Fruit fly (Drosophila melanogaster) whole organism, wandering third instar larva: ENCODE results near the gene CG31388.

Experiments
- Abd-B ChIP-seq: fragments of >200 bp; optimal IDR thresholded peaks from 2 replicates; lab custom pipeline; 2017; ENCODE audit warnings: missing biosample characterization, missing genetic modification characterization
- CG32264 ChIP-seq: fragments of 200-800 bp; sonication (Bioruptor generic); optimal IDR thresholded peaks from 2 replicates; lab custom pipeline; 2016; ENCODE audit warnings: missing biosample characterization, missing genetic modification characterization
- CG9705 ChIP-seq: fragments of 200-800 bp; sonication (Bioruptor generic); optimal IDR thresholded peaks from 2 replicates; lab custom pipeline; 2018; ENCODE audit warnings: missing biosample characterization, mild to moderate bottlenecking, missing genetic modification characterization
- CrebA ChIP-seq: fragments of 200-800 bp; sonication (Bioruptor generic); optimal IDR thresholded peaks from 2 replicates; lab custom pipeline; 2016; ENCODE audit warnings: missing biosample characterization, mild to moderate bottlenecking, missing genetic modification characterization, borderline replicate concordance
- Dfd ChIP-seq: fragments of >200 bp; optimal IDR thresholded peaks from 2 replicates; lab custom pipeline; 2017; ENCODE audit warnings: missing biosample characterization, missing genetic modification characterization
- Dif ChIP-seq: fragments of 200-275, 200-300 bp; sonication (Bioruptor generic); optimal IDR thresholded peaks from 2 replicates; lab custom pipeline; 2018; ENCODE audit warnings: missing biosample characterization, missing genetic modification characterization; ENCODE audit not compliant: partially characterized antibody
- GATAd ChIP-seq: sonication (Bioruptor generic); optimal IDR thresholded peaks from 2 replicates; lab custom pipeline; 2016; ENCODE audit warnings: missing biosample characterization, missing genetic modification characterization
- HLH106 ChIP-seq: fragments of 200-800 bp; optimal IDR thresholded peaks from 3 replicates; lab custom pipeline; 2019; ENCODE audit warnings: missing biosample characterization, mild to moderate bottlenecking, missing genetic modification characterization, moderate library complexity
- Hnf4 ChIP-seq: fragments of 200-800 bp; sonication (Bioruptor generic); optimal IDR thresholded peaks from 2 replicates; lab custom pipeline; 2016; ENCODE audit warnings: missing biosample characterization, mild to moderate bottlenecking, missing genetic modification characterization
- Hr78 ChIP-seq: fragments of >200 bp; optimal IDR thresholded peaks from 2 replicates; lab custom pipeline; 2017; ENCODE audit warnings: missing biosample characterization, missing genetic modification characterization
- Hr83 ChIP-seq: fragments of 200-300 bp; sonication (Bioruptor generic); optimal IDR thresholded peaks from 2 replicates; lab custom pipeline; 2016; ENCODE audit warnings: missing biosample characterization, mild to moderate bottlenecking, missing genetic modification characterization, moderate library complexity; ENCODE audit not compliant: poor library complexity, severe bottlenecking
- Jra ChIP-seq: sonication (Bioruptor generic); optimal IDR thresholded peaks from 2 replicates; lab custom pipeline; 2016; ENCODE audit warnings: missing biosample characterization, missing genetic modification characterization
- Mio ChIP-seq: sonication (Bioruptor generic); optimal IDR thresholded peaks from 2 replicates; lab custom pipeline; 2016; ENCODE audit warnings: missing biosample characterization, missing genetic modification characterization
- Myc ChIP-seq: fragments of >200 bp; optimal IDR thresholded peaks from 2 replicates; lab custom pipeline; 2017
- N ChIP-seq: fragments of >200 bp; optimal IDR thresholded peaks from 2 replicates; lab custom pipeline; 2018; ENCODE audit warnings: missing biosample characterization, missing external identifiers, missing genetic modification characterization
- OdsH ChIP-seq: fragments of 200-800 bp; sonication (Bioruptor generic); optimal IDR thresholded peaks from 2 replicates; lab custom pipeline; 2016; ENCODE audit warnings: missing biosample characterization, mild to moderate bottlenecking, missing genetic modification characterization
- Rel ChIP-seq, 2 experiments: fragments of 200-800 bp; sonication (Bioruptor generic) in 1 of 2; optimal IDR thresholded peaks; 2 replicates in 1 of 2; 3 replicates in 1 of 2; lab custom pipeline; 2016 to 2019; ENCODE audit warnings: mild to moderate bottlenecking in 2 of 2, missing biosample characterization in 2 of 2, missing genetic modification characterization in 2 of 2, moderate library complexity in 1 of 2
- Sp1 ChIP-seq: fragments of 200-800 bp; sonication (Bioruptor generic); optimal IDR thresholded peaks from 3 replicates; lab custom pipeline; 2019; ENCODE audit warnings: missing biosample characterization, mild to moderate bottlenecking, missing genetic modification characterization, moderate library complexity
- Vsx2 ChIP-seq: fragments of 200-300, 225-300 bp; sonication (Bioruptor generic); optimal IDR thresholded peaks from 2 replicates; lab custom pipeline; 2018; ENCODE audit warnings: missing biosample characterization, missing genetic modification characterization; ENCODE audit not compliant: partially characterized antibody
- br ChIP-seq: fragments of 200-800 bp; sonication (Bioruptor generic); optimal IDR thresholded peaks from 2 replicates; lab custom pipeline; 2016; ENCODE audit warnings: missing biosample characterization, missing genetic modification characterization
- brk ChIP-seq: fragments of 200-800 bp; sonication (Bioruptor generic); optimal IDR thresholded peaks from 2 replicates; lab custom pipeline; 2016; ENCODE audit warnings: missing biosample characterization, mild to moderate bottlenecking, missing genetic modification characterization
- dl ChIP-seq, 2 experiments: fragments of 175-275, 200-275 bp in 1 of 2; fragments of 200-275 bp in 1 of 2; sonication (Bioruptor generic); optimal IDR thresholded peaks; lab custom pipeline; 2018; ENCODE audit warnings: mild to moderate bottlenecking in 2 of 2, missing biosample characterization in 2 of 2, missing genetic modification characterization in 2 of 2, moderate library complexity in 2 of 2; ENCODE audit not compliant: partially characterized antibody in 2 of 2, insufficient read depth in 1 of 2
- dmrt93B ChIP-seq: fragments of 200-800 bp; sonication (Bioruptor generic); optimal IDR thresholded peaks from 2 replicates; lab custom pipeline; 2018; ENCODE audit warnings: missing biosample characterization, mild to moderate bottlenecking, missing genetic modification characterization
- dsf ChIP-seq: sonication (Bioruptor generic); optimal IDR thresholded peaks from 2 replicates; lab custom pipeline; 2016; ENCODE audit warnings: missing biosample characterization, missing genetic modification characterization, borderline replicate concordance
- ey ChIP-seq: fragments of 200-800 bp; sonication (Bioruptor generic); optimal IDR thresholded peaks from 2 replicates; lab custom pipeline; 2016; ENCODE audit warnings: missing biosample characterization, missing genetic modification characterization
- foxo ChIP-seq, 2 experiments: fragments of 200-800 bp; sonication (Bioruptor generic); optimal IDR thresholded peaks; 2 replicates in 1 of 2; 3 replicates in 1 of 2; lab custom pipeline; 2016 to 2017; ENCODE audit warnings: missing biosample characterization in 2 of 2, missing genetic modification characterization in 2 of 2
- fru ChIP-seq: fragments of 200-800 bp; sonication (Bioruptor generic); optimal IDR thresholded peaks from 3 replicates; lab custom pipeline; 2016; ENCODE audit warnings: missing biosample characterization, mild to moderate bottlenecking, missing genetic modification characterization
- h ChIP-seq: fragments of 200-800 bp; sonication (Bioruptor generic); optimal IDR thresholded peaks from 3 replicates; lab custom pipeline; 2016; ENCODE audit warnings: missing biosample characterization, mild to moderate bottlenecking, missing genetic modification characterization
- jim ChIP-seq: fragments of 175-275, 200-325 bp; sonication (Bioruptor generic); optimal IDR thresholded peaks from 2 replicates; lab custom pipeline; 2016; ENCODE audit warnings: missing biosample characterization, mild to moderate bottlenecking, missing genetic modification characterization
- lola ChIP-seq: fragments of >200 bp; optimal IDR thresholded peaks from 2 replicates; lab custom pipeline; 2017; ENCODE audit warnings: missing biosample characterization, missing genetic modification characterization
- pan ChIP-seq: fragments of >200 bp; optimal IDR thresholded peaks from 2 replicates; lab custom pipeline; 2017
- psq ChIP-seq: fragments of 200-800 bp; sonication (Bioruptor generic); optimal IDR thresholded peaks from 3 replicates; lab custom pipeline; 2017; ENCODE audit warnings: missing biosample characterization, mild to moderate bottlenecking, missing genetic modification characterization, moderate library complexity
- rgr ChIP-seq: fragments of 200-800 bp; sonication (Bioruptor generic); optimal IDR thresholded peaks from 3 replicates; lab custom pipeline; 2016; ENCODE audit warnings: missing biosample characterization, mild to moderate bottlenecking, missing genetic modification characterization
- sage ChIP-seq: fragments of 200-800 bp; sonication (Bioruptor generic); optimal IDR thresholded peaks from 2 replicates; lab custom pipeline; 2016; ENCODE audit warnings: missing biosample characterization, mild to moderate bottlenecking, missing genetic modification characterization
- sv ChIP-seq: fragments of 200-800 bp; sonication (Bioruptor generic); optimal IDR thresholded peaks from 3 replicates; lab custom pipeline; 2016; ENCODE audit warnings: missing biosample characterization, missing genetic modification characterization
- tai ChIP-seq: sonication (Bioruptor generic); optimal IDR thresholded peaks from 2 replicates; lab custom pipeline; 2016; ENCODE audit warnings: missing biosample characterization, missing genetic modification characterization
- usp ChIP-seq: fragments of >200 bp; optimal IDR thresholded peaks from 2 replicates; lab custom pipeline; 2017; ENCODE audit warnings: missing biosample characterization, missing genetic modification characterization
- woc ChIP-seq: sonication (Bioruptor generic); optimal IDR thresholded peaks from 2 replicates; lab custom pipeline; 2016; ENCODE audit warnings: missing biosample characterization, mild to moderate bottlenecking, missing genetic modification characterization

CG31388 gene

dm6 chr3R:11237598-11237997 is at the start of gene CG31388:
Gene CG31388, plus strand, starts transcription at chr3R:11237815.
- TF ChIP-seq sage (GFP tag; lab: Kevin White, UChicago) (no peak), Myc (lab: Kevin White, UChicago) (peak; percentile 35), foxo (GFP tag; optimal IDR thresholded peaks at IDR 0.05; lab: Kevin White, UChicago) (no peak), woc (GFP tag; lab: Kevin White, UChicago) (no peak)

dm6 chr3R:11195792-11196191 is 41.8 kb upstream of the CG31388 start, which contains the start of gene CG18577:
Gene CG18577, plus strand, starts transcription at chr3R:11196092.
- TF ChIP-seq Dif (GFP tag; lab: Kevin White, UChicago) (no peak), tai (GFP tag; lab: Kevin White, UChicago) (no peak), GATAd (GFP tag; lab: Kevin White, UChicago) (no peak), jim (GFP tag; lab: Kevin White, UChicago) (no peak)

- TF ChIP-seq rgr (GFP tag; lab: Kevin White, UChicago), result peak; percentile 94
- peak; percentile 98 for TF ChIP-seq psq (GFP tag; lab: Kevin White, UChicago)
- TF ChIP-seq brk (GFP tag; lab: Kevin White, UChicago), result peak; percentile 88
- peak; percentile 90 for TF ChIP-seq ey (GFP tag; lab: Kevin White, UChicago)
- TF ChIP-seq usp, result no peak
- peak; percentile 4 for TF ChIP-seq Dif (GFP tag; lab: Kevin White, UChicago)
- TF ChIP-seq N (GFP tag; lab: Kevin White, UChicago), result no peak
- TF ChIP-seq lola (GFP tag; lab: Kevin White, UChicago), result no peak
- no peak for TF ChIP-seq dl (GFP tag; optimal IDR thresholded peaks at IDR 0.05; lab: Kevin White, UChicago; ENCODE audit: insufficient read depth in 1 of 2, partially characterized antibody in 2 of 2)
- peak; percentile 72 for TF ChIP-seq Hnf4 (GFP tag; lab: Kevin White, UChicago)
- TF ChIP-seq Rel (GFP tag; optimal IDR thresholded peaks at IDR 0.05; lab: Kevin White, UChicago), result peak; percentile 73
- TF ChIP-seq Rel (tag; optimal IDR thresholded peaks at IDR 0.05; lab: Kevin White, UChicago), result peak; percentile 65
- TF ChIP-seq CG32264 (GFP tag; lab: Kevin White, UChicago), result no peak
- peak; percentile 90 for TF ChIP-seq br
- peak; percentile 99 for TF ChIP-seq Dfd (GFP tag; lab: Kevin White, UChicago)
- no peak for TF ChIP-seq Abd-B (GFP tag; lab: Kevin White, UChicago)
- no peak for TF ChIP-seq CrebA (GFP tag; lab: Kevin White, UChicago)
- TF ChIP-seq foxo (GFP tag; optimal IDR thresholded peaks at IDR 0.05; lab: Kevin White, UChicago), result peak in 1 of 2 experiments; percentile 96
- no peak for TF ChIP-seq Mio (GFP tag; lab: Kevin White, UChicago)
- TF ChIP-seq OdsH (GFP tag; lab: Kevin White, UChicago), result peak; percentile 96
- TF ChIP-seq woc (GFP tag; lab: Kevin White, UChicago), result peak; percentile 92
- no peak for TF ChIP-seq Myc (lab: Kevin White, UChicago)
- peak; percentile 64 for TF ChIP-seq GATAd (GFP tag; lab: Kevin White, UChicago)
- no peak for TF ChIP-seq Jra (GFP tag; lab: Kevin White, UChicago)
- TF ChIP-seq fru, result peak; percentile 96
- peak; percentile 95 for TF ChIP-seq h (GFP tag; lab: Kevin White, UChicago)
- no peak for TF ChIP-seq Vsx2 (GFP tag; lab: Kevin White, UChicago)
- TF ChIP-seq dsf (GFP tag; lab: Kevin White, UChicago), result peak; percentile 80
- peak; percentile 73 for TF ChIP-seq tai (GFP tag; lab: Kevin White, UChicago)
- no peak for TF ChIP-seq Hr83 (GFP tag; lab: Kevin White, UChicago)
- no peak for TF ChIP-seq Hr78 (GFP tag; lab: Kevin White, UChicago)
- peak; percentile 98 for TF ChIP-seq dmrt93B (GFP tag; lab: Kevin White, UChicago)
- peak; percentile 94 for TF ChIP-seq CG9705 (GFP tag; lab: Kevin White, UChicago)
- TF ChIP-seq Sp1 (GFP tag; lab: Kevin White, UChicago), result peak; percentile 99
- no peak for TF ChIP-seq pan
- TF ChIP-seq HLH106, result peak; percentile 95
- no peak for TF ChIP-seq jim (GFP tag; lab: Kevin White, UChicago)
- TF ChIP-seq sv (GFP tag; lab: Kevin White, UChicago), result peak; percentile 95
- TF ChIP-seq sage (GFP tag; lab: Kevin White, UChicago), result peak; percentile 72
Measured at dm6 chr3R:11196648-11197388, 40.8 kb upstream of the CG31388 start.
